Fruit fly (Drosophila melanogaster) whole organism, embryonic: ENCODE results near the gene DIP-alpha.
A peak's percentile ranks its signal among the peaks of the same experiment; 100 is the strongest.

Experiments
- Antp ChIP-seq: fragments of 200-800 bp; sonication (Bioruptor generic); optimal IDR thresholded peaks from 3 replicates; lab custom pipeline; 2016; ENCODE audit warnings: missing biosample characterization, missing genetic modification characterization
- Asciz ChIP-seq: fragments of 200-800 bp; sonication (Bioruptor generic); optimal IDR thresholded peaks from 2 replicates; lab custom pipeline; 2017; ENCODE audit warnings: missing biosample characterization, mild to moderate bottlenecking, missing genetic modification characterization, missing genetic modification reagents
- BEAF-32 ChIP-seq: fragments of 200-800 bp; sonication (Bioruptor generic); optimal IDR thresholded peaks from 3 replicates; lab custom pipeline; 2017; ENCODE audit warnings: missing biosample characterization, missing genetic modification characterization, mild to moderate bottlenecking, moderate library complexity, missing genetic modification reagents
- Blimp-1 ChIP-seq: fragments of 200-800 bp; sonication (Bioruptor generic); optimal IDR thresholded peaks from 3 replicates; lab custom pipeline; 2018; ENCODE audit warnings: missing biosample characterization, missing genetic modification characterization, mild to moderate bottlenecking, moderate library complexity, missing genetic modification reagents
- CG10979 ChIP-seq: fragments of 200-800 bp; sonication (Bioruptor generic); optimal IDR thresholded peaks from 2 replicates; lab custom pipeline; 2018; ENCODE audit warnings: missing biosample characterization, mild to moderate bottlenecking, missing genetic modification characterization, moderate library complexity
- CG12071 ChIP-seq: fragments of 200-800 bp; sonication (Bioruptor generic); optimal IDR thresholded peaks from 3 replicates; lab custom pipeline; 2018; ENCODE audit warnings: missing biosample characterization, mild to moderate bottlenecking, missing genetic modification characterization
- CG12299 ChIP-seq: fragments of 200-800 bp; sonication (Bioruptor generic); optimal IDR thresholded peaks from 2 replicates; lab custom pipeline; 2018; ENCODE audit warnings: missing biosample characterization, mild to moderate bottlenecking, missing genetic modification characterization
- CG13424 ChIP-seq: fragments of 200-800 bp; sonication (Bioruptor generic); optimal IDR thresholded peaks from 2 replicates; lab custom pipeline; 2019; ENCODE audit warnings: missing biosample characterization, mild to moderate bottlenecking, missing genetic modification characterization, moderate library complexity
- CG14860 ChIP-seq: fragments of 200-800 bp; sonication (Bioruptor generic); IDR thresholded peaks from 3 replicates; pipeline ENCODE4 v1.3.6; 2022; ENCODE audit warnings: missing biosample characterization, missing genetic modification characterization; ENCODE audit not compliant: partially characterized antibody
- CG15073 ChIP-seq: fragments of 200-800 bp; sonication (Bioruptor generic); optimal IDR thresholded peaks from 2 replicates; lab custom pipeline; 2016; ENCODE audit warnings: missing biosample characterization, missing genetic modification characterization
- CG17802 ChIP-seq: fragments of 200-800 bp; sonication (Bioruptor generic); optimal IDR thresholded peaks from 2 replicates; lab custom pipeline; 2018; ENCODE audit warnings: missing biosample characterization, mild to moderate bottlenecking, missing genetic modification characterization, moderate library complexity
- CG18764 ChIP-seq: fragments of 200-800 bp; sonication (Bioruptor generic); optimal IDR thresholded peaks from 3 replicates; lab custom pipeline; 2016; ENCODE audit warnings: missing biosample characterization, missing genetic modification characterization
- CG30403 ChIP-seq: fragments of 200-800 bp; sonication (Bioruptor generic); optimal IDR thresholded peaks from 3 replicates; lab custom pipeline; 2016; ENCODE audit warnings: missing biosample characterization, missing genetic modification characterization
- CG31388 ChIP-seq: fragments of 200-800 bp; sonication (Bioruptor generic); optimal IDR thresholded peaks from 2 replicates; lab custom pipeline; 2016; ENCODE audit warnings: missing biosample characterization, missing genetic modification characterization
- CG32767 ChIP-seq: fragments of 200-800 bp; sonication (Bioruptor generic); IDR thresholded peaks from 2 replicates; pipeline ENCODE4 v1.3.6; 2022; ENCODE audit warnings: missing biosample characterization, missing genetic modification characterization
- CG42726 ChIP-seq: fragments of 200-800 bp; sonication (Bioruptor generic); IDR thresholded peaks from 2 replicates; pipeline ENCODE4 v1.3.6; 2022; ENCODE audit warnings: missing biosample characterization, missing genetic modification characterization; ENCODE audit not compliant: partially characterized antibody
- CG7357 ChIP-seq: fragments of 200-800 bp; sonication (Bioruptor generic); IDR thresholded peaks from 3 replicates; pipeline ENCODE4 v1.3.6; 2022; ENCODE audit warnings: missing biosample characterization, missing genetic modification characterization
- CG7745 ChIP-seq: fragments of 200-800 bp; sonication (Bioruptor generic); optimal IDR thresholded peaks from 2 replicates; lab custom pipeline; 2018; ENCODE audit warnings: missing biosample characterization, mild to moderate bottlenecking, missing genetic modification characterization, moderate library complexity
- CG9215 ChIP-seq: fragments of 200-800 bp; sonication (Bioruptor generic); IDR thresholded peaks from 2 replicates; pipeline ENCODE4 v1.3.6; 2022; ENCODE audit warnings: missing biosample characterization, missing genetic modification characterization
- CG9437 ChIP-seq: fragments of 200-800 bp; sonication (Bioruptor generic); optimal IDR thresholded peaks from 2 replicates; lab custom pipeline; 2018; ENCODE audit warnings: missing biosample characterization, mild to moderate bottlenecking, missing genetic modification characterization
- CHES-1-like ChIP-seq: fragments of 200-800 bp; sonication (Bioruptor generic); optimal IDR thresholded peaks from 2 replicates; lab custom pipeline; 2016; ENCODE audit warnings: missing biosample characterization, missing genetic modification characterization
- Camta ChIP-seq: fragments of 200-800 bp; sonication (Bioruptor generic); optimal IDR thresholded peaks from 2 replicates; lab custom pipeline; 2016; ENCODE audit warnings: missing biosample characterization, missing genetic modification characterization
- Dll ChIP-seq: fragments of 200-800 bp; sonication (Bioruptor generic); IDR thresholded peaks from 4 replicates; pipeline ENCODE4 v1.3.6; 2022; ENCODE audit warnings: missing biosample characterization, missing genetic modification characterization; ENCODE audit not compliant: partially characterized antibody
- Drgx ChIP-seq: fragments of 200-800 bp; sonication (Bioruptor generic); IDR thresholded peaks from 2 replicates; pipeline ENCODE4 v1.3.6; 2022; ENCODE audit warnings: missing biosample characterization, missing genetic modification characterization
- E2f1 ChIP-seq: fragments of 200-800 bp; sonication (Bioruptor generic); IDR thresholded peaks from 2 replicates; pipeline ENCODE4 v1.3.6; 2022; ENCODE audit warnings: missing biosample characterization, missing genetic modification characterization
- Fer2 ChIP-seq: fragments of 200-800 bp; sonication (Bioruptor generic); optimal IDR thresholded peaks from 2 replicates; lab custom pipeline; 2018; ENCODE audit warnings: missing biosample characterization, mild to moderate bottlenecking, missing genetic modification characterization, moderate library complexity
- HmgD ChIP-seq: fragments of 200-800 bp; sonication (Bioruptor generic); optimal IDR thresholded peaks from 3 replicates; lab custom pipeline; 2016; ENCODE audit warnings: missing biosample characterization, missing genetic modification characterization
- Hr3 ChIP-seq: fragments of 200-800 bp; sonication (Bioruptor generic); optimal IDR thresholded peaks from 3 replicates; lab custom pipeline; 2016; ENCODE audit warnings: missing biosample characterization, missing genetic modification characterization
- NFAT ChIP-seq: fragments of 200-800 bp; sonication (Bioruptor generic); IDR thresholded peaks from 2 replicates; pipeline ENCODE4 v1.3.6; 2022; ENCODE audit warnings: missing biosample characterization, missing genetic modification characterization
- Rx ChIP-seq: fragments of 200-800 bp; sonication (Bioruptor generic); IDR thresholded peaks from 2 replicates; pipeline ENCODE4 v1.3.6; 2022; ENCODE audit warnings: missing biosample characterization, missing genetic modification characterization
- Sry-β ChIP-seq: fragments of 200-800 bp; sonication (Bioruptor generic); optimal IDR thresholded peaks from 2 replicates; lab custom pipeline; 2018; ENCODE audit warnings: missing biosample characterization, mild to moderate bottlenecking, missing genetic modification characterization, moderate library complexity
- Sry-δ ChIP-seq: fragments of 200-800 bp; sonication (Bioruptor generic); optimal IDR thresholded peaks from 2 replicates; lab custom pipeline; 2016; ENCODE audit warnings: missing biosample characterization, missing genetic modification characterization
- ab ChIP-seq: fragments of 200-800 bp; sonication (Bioruptor generic); optimal IDR thresholded peaks from 2 replicates; lab custom pipeline; 2016; ENCODE audit warnings: missing biosample characterization, missing genetic modification characterization
- bbx ChIP-seq: fragments of 200-800 bp; sonication (Bioruptor generic); IDR thresholded peaks from 2 replicates; pipeline ENCODE4 v1.3.6; 2022; ENCODE audit warnings: missing biosample characterization, missing genetic modification characterization; ENCODE audit not compliant: partially characterized antibody
- cato ChIP-seq: fragments of 200-800 bp; sonication (Bioruptor generic); optimal IDR thresholded peaks from 2 replicates; lab custom pipeline; 2016; ENCODE audit warnings: missing biosample characterization, missing genetic modification characterization, borderline replicate concordance
- chif ChIP-seq, 2 experiments: fragments of 200-800 bp; sonication (Bioruptor generic); optimal IDR thresholded peaks; 3 replicates each; lab custom pipeline; 2016; ENCODE audit warnings: missing biosample characterization in 2 of 2, missing genetic modification characterization in 2 of 2
- chm ChIP-seq: fragments of 200-800 bp; sonication (Bioruptor generic); IDR thresholded peaks from 2 replicates; pipeline ENCODE4 v1.3.6; 2022; ENCODE audit warnings: missing biosample characterization, missing genetic modification characterization
- dan ChIP-seq: fragments of 200-800 bp; sonication (Bioruptor generic); IDR thresholded peaks from 2 replicates; pipeline ENCODE4 v1.3.6; 2022; ENCODE audit warnings: missing biosample characterization, missing genetic modification characterization
- gcm2 ChIP-seq: fragments of 200-800 bp; sonication (Bioruptor generic); optimal IDR thresholded peaks from 2 replicates; lab custom pipeline; 2016; ENCODE audit warnings: missing biosample characterization, missing genetic modification characterization
- ind ChIP-seq: fragments of 200-800 bp; sonication (Bioruptor generic); optimal IDR thresholded peaks from 3 replicates; lab custom pipeline; 2016; ENCODE audit warnings: missing biosample characterization, missing genetic modification characterization
- luna ChIP-seq: fragments of 200-800 bp; sonication (Bioruptor generic); optimal IDR thresholded peaks from 2 replicates; lab custom pipeline; 2016; ENCODE audit warnings: missing biosample characterization, missing genetic modification characterization
- onecut ChIP-seq: fragments of 200-800 bp; sonication (Bioruptor generic); IDR thresholded peaks from 2 replicates; pipeline ENCODE4 v1.3.6; 2022; ENCODE audit warnings: missing biosample characterization, missing genetic modification characterization
- pb ChIP-seq: fragments of 200-800 bp; sonication (Bioruptor generic); optimal IDR thresholded peaks from 3 replicates; lab custom pipeline; 2016; ENCODE audit warnings: missing biosample characterization, missing genetic modification characterization
- pros ChIP-seq: fragments of 200-800 bp; sonication (Bioruptor generic); optimal IDR thresholded peaks from 3 replicates; lab custom pipeline; 2019; ENCODE audit warnings: missing biosample characterization, mild to moderate bottlenecking, missing genetic modification characterization, moderate library complexity
- ranshi ChIP-seq: fragments of 200-800 bp; sonication (Bioruptor generic); IDR thresholded peaks from 2 replicates; pipeline ENCODE4 v1.3.6; 2022; ENCODE audit warnings: missing biosample characterization, missing genetic modification characterization
- rib ChIP-seq: fragments of 200-800 bp; sonication (Bioruptor generic); IDR thresholded peaks from 2 replicates; pipeline ENCODE4 v1.3.6; 2022; ENCODE audit warnings: missing biosample characterization, missing genetic modification characterization
- row ChIP-seq: fragments of 200-800 bp; sonication (Bioruptor generic); IDR thresholded peaks from 3 replicates; pipeline ENCODE4 v1.3.6; 2022; ENCODE audit warnings: missing biosample characterization, missing genetic modification characterization
- sens ChIP-seq: fragments of 200-800 bp; sonication (Bioruptor generic); peaks from one replicate; lab custom pipeline; 2016; ENCODE audit warnings: missing biosample characterization, missing genetic modification characterization
- sima ChIP-seq: fragments of 200-800 bp; sonication (Bioruptor generic); optimal IDR thresholded peaks from 2 replicates; lab custom pipeline; 2016; ENCODE audit warnings: missing biosample characterization, missing genetic modification characterization
- wdn ChIP-seq: fragments of 200-800 bp; sonication (Bioruptor generic); IDR thresholded peaks from 2 replicates; pipeline ENCODE4 v1.3.6; 2022; ENCODE audit warnings: missing biosample characterization, missing genetic modification characterization
- zf30C ChIP-seq: fragments of 200-800 bp; sonication (Bioruptor generic); optimal IDR thresholded peaks from 3 replicates; lab custom pipeline; 2018; ENCODE audit warnings: missing biosample characterization, mild to moderate bottlenecking, missing genetic modification characterization
- zfh2 ChIP-seq: fragments of 200-800 bp; sonication (Bioruptor generic); optimal IDR thresholded peaks from 2 replicates; lab custom pipeline; 2016; ENCODE audit warnings: missing biosample characterization, missing genetic modification characterization

DIP-alpha gene

dm6 chrX:3481034-3481433, 90.4 kb downstream of the DIP-alpha start (continued):
- TF ChIP-seq onecut (no peak), ranshi (GFP tag; lab: Robert Waterston, UW) (no peak), CHES-1-like (no peak), cato (no peak), bbx (GFP tag; lab: Robert Waterston, UW) (no peak), CG17802 (tag; lab: Kevin White, UChicago) (no peak), ind (GFP tag; lab: Kevin White, UChicago) (no peak), Camta (no peak), chm (0 out of 2 replicates have a peak, but pooled peaks have one; percentile 26), rib (GFP tag; lab: Robert Waterston, UW) (0 out of 2 replicates have a peak, but pooled peaks have one; percentile 12), gcm2 (GFP tag; lab: Kevin White, UChicago) (no peak), Sry-δ (no peak), luna (no peak), CG42726 (GFP tag; lab: Robert Waterston, UW) (0 out of 2 replicates have a peak, but pooled peaks have one; percentile 8), CG30403 (GFP tag; lab: Kevin White, UChicago) (no peak), zf30C (GFP tag; lab: Kevin White, UChicago) (no peak), CG18764 (GFP tag; lab: Kevin White, UChicago) (no peak), Hr3 (GFP tag; lab: Kevin White, UChicago) (no peak), CG31388 (GFP tag; lab: Kevin White, UChicago) (no peak), CG12299 (tag; lab: Kevin White, UChicago) (no peak), Fer2 (tag; lab: Kevin White, UChicago) (no peak), Drgx (no peak), Blimp-1 (peak; percentile 15), dan (GFP tag; lab: Robert Waterston, UW) (no peak), CG7357 (GFP tag; lab: Robert Waterston, UW) (no peak), CG13424 (tag; lab: Kevin White, UChicago) (no peak), Rx (no peak), E2f1 (GFP tag; lab: Robert Waterston, UW) (peak; percentile 15; the same call in 1 of the 2 replicates), ab (GFP tag; lab: Kevin White, UChicago) (no peak), BEAF-32 (GFP tag; lab: Kevin White, UChicago) (no peak), HmgD (GFP tag; lab: Kevin White, UChicago) (no peak), CG9215 (GFP tag; lab: Robert Waterston, UW) (no peak), NFAT (GFP tag; lab: Robert Waterston, UW) (no peak), sima (GFP tag; lab: Kevin White, UChicago) (no peak), CG9437 (GFP tag; lab: Kevin White, UChicago) (peak; percentile 88), CG12071 (GFP tag; lab: Kevin White, UChicago) (no peak), CG10979 (tag; lab: Kevin White, UChicago) (peak; percentile 99), Antp (GFP tag; lab: Kevin White, UChicago) (no peak), wdn (GFP tag; lab: Robert Waterston, UW) (no peak), CG14860 (GFP tag; lab: Robert Waterston, UW) (no peak), Asciz (no peak), pros (GFP tag; lab: Kevin White, UChicago) (no peak), CG7745 (tag; lab: Kevin White, UChicago) (no peak), pb (GFP tag; lab: Kevin White, UChicago) (no peak), CG15073 (GFP tag; lab: Kevin White, UChicago) (no peak), Dll (GFP tag; lab: Robert Waterston, UW) (no peak), Sry-β (GFP tag; lab: Kevin White, UChicago) (no peak), zfh2 (GFP tag; lab: Kevin White, UChicago) (no peak), sens (peak; percentile 14), row (0 out of 3 replicates have a peak, but pooled peaks have one; percentile 5), chif (GFP tag; optimal IDR thresholded peaks at IDR 0.05; lab: Kevin White, UChicago) (no peak), CG32767 (no peak)
